Worm (Caenorhabditis elegans) whole organism, L4 larva: ENCODE data around the gene F15D4.4.

ENCODE experiments used
- jun-1 ChIP-seq: fragments of 150-350 bp; optimal IDR thresholded peaks from 2 replicates; lab custom pipeline; 2014; ENCODE audit warnings: missing biosample characterization, missing genetic modification reagents, missing genetic modification characterization
- nhr-28 ChIP-seq: fragments of 150-350 bp; optimal IDR thresholded peaks from 2 replicates; lab custom pipeline; 2014; ENCODE audit warnings: missing biosample characterization, missing genetic modification characterization

DNA sequence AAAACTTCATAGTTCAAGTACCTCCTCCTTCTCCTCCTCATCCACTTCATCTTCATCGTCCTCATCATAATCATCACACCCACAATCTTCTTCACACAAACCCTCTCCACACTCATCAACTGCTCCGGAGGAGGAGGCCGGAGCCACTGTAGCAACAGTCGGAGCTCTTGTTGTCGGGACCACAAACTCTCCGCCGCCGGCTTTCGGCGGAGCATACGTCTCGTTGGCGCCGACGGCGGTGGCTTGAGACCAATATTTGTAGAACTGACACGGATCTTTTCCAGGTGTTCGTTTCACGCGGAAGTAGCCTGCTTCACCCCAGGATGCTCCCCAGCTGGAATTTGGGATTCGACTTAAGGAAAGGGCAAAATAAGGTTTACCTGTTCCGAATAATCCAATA, 3.3 kb downstream of the F15D4.4 start:
- TF ChIP-seq jun-1 = no peak
- TF ChIP-seq nhr-28 = no peak
